Worm (Caenorhabditis elegans) whole organism, L3 larva: ENCODE results near the gene F02D10.2.

Source experiments
- R02D3.7 ChIP-seq: fragments of 150-350 bp; optimal IDR thresholded peaks from 2 replicates; lab custom pipeline; 2014; ENCODE audit warnings: missing biosample characterization, missing genetic modification characterization
- ZK546.5 ChIP-seq: sonication (generic microtip); optimal IDR thresholded peaks from 2 replicates; lab custom pipeline; 2017; ENCODE audit warnings: missing biosample characterization, missing genetic modification characterization
- aly-2 ChIP-seq: fragments of 150-350 bp; optimal IDR thresholded peaks from 2 replicates; lab custom pipeline; 2014; ENCODE audit warnings: missing biosample characterization, missing genetic modification characterization
- egl-27 ChIP-seq: sonication (generic microtip); optimal IDR thresholded peaks from 4 replicates; lab custom pipeline; 2017; ENCODE audit warnings: missing biosample characterization, missing genetic modification reagents, missing genetic modification characterization
- elt-1 ChIP-seq: fragments of 150-350 bp; optimal IDR thresholded peaks from 2 replicates; lab custom pipeline; 2014; ENCODE audit warnings: missing biosample characterization, missing genetic modification characterization
- eor-1 ChIP-seq, 2 experiments: fragments of 150-350 bp; optimal IDR thresholded peaks; 2 replicates each; lab custom pipeline; 2014 to 2018; ENCODE audit warnings: missing biosample characterization in 2 of 2, missing genetic modification characterization in 2 of 2
- fkh-10 ChIP-seq: sonication (generic microtip); optimal IDR thresholded peaks from 2 replicates; lab custom pipeline; 2017; ENCODE audit warnings: missing biosample characterization, missing genetic modification reagents, missing genetic modification characterization
- fos-1 ChIP-seq: fragments of 150-350 bp; optimal IDR thresholded peaks from 2 replicates; lab custom pipeline; 2014; ENCODE audit warnings: missing biosample characterization, missing genetic modification characterization
- hmg-11 ChIP-seq: sonication (generic microtip); optimal IDR thresholded peaks from 2 replicates; lab custom pipeline; 2016; ENCODE audit warnings: missing genetic modification characterization, missing compliant biosample characterization
- jun-1 ChIP-seq: fragments of 150-350 bp; optimal IDR thresholded peaks from 2 replicates; lab custom pipeline; 2014; ENCODE audit warnings: missing biosample characterization, missing genetic modification reagents, missing genetic modification characterization
- lin-15B ChIP-seq: fragments of 150-350 bp; optimal IDR thresholded peaks from 2 replicates; lab custom pipeline; 2014; ENCODE audit warnings: missing biosample characterization, missing genetic modification characterization
- lin-39 ChIP-seq: fragments of 150-350 bp; optimal IDR thresholded peaks from 2 replicates; lab custom pipeline; 2018; ENCODE audit warnings: missing biosample characterization, missing genetic modification reagents, missing genetic modification characterization
- mdl-1 ChIP-seq: fragments of 150-350 bp; optimal IDR thresholded peaks from 2 replicates; lab custom pipeline; 2014; ENCODE audit warnings: missing biosample characterization, missing genetic modification characterization
- nfya-1 ChIP-seq: sonication (generic microtip); optimal IDR thresholded peaks from 2 replicates; lab custom pipeline; 2017; ENCODE audit warnings: missing genetic modification characterization, mild to moderate bottlenecking, missing compliant biosample characterization, antibody characterized with exemption, moderate library complexity; ENCODE audit not compliant: insufficient read depth
- nhr-12 ChIP-seq: fragments of 150-350 bp; optimal IDR thresholded peaks from 2 replicates; lab custom pipeline; 2014; ENCODE audit warnings: missing biosample characterization, missing genetic modification characterization
- nhr-23 ChIP-seq: fragments of 150-350 bp; optimal IDR thresholded peaks from 2 replicates; lab custom pipeline; 2014; ENCODE audit warnings: missing biosample characterization, missing genetic modification reagents, missing genetic modification characterization
- nhr-237 ChIP-seq: fragments of 150-350 bp; optimal IDR thresholded peaks from 2 replicates; lab custom pipeline; 2014; ENCODE audit warnings: missing biosample characterization, missing genetic modification characterization
- nhr-43 ChIP-seq: sonication (generic microtip); optimal IDR thresholded peaks from 2 replicates; lab custom pipeline; 2016; ENCODE audit warnings: mild to moderate bottlenecking, missing genetic modification characterization, missing compliant biosample characterization; ENCODE audit not compliant: poor library complexity, severe bottlenecking
- nhr-67 ChIP-seq: fragments of 150-350 bp; optimal IDR thresholded peaks from 2 replicates; lab custom pipeline; 2014; ENCODE audit warnings: missing biosample characterization, missing genetic modification characterization
- nhr-77 ChIP-seq: fragments of 150-350 bp; optimal IDR thresholded peaks from 2 replicates; lab custom pipeline; 2014; ENCODE audit warnings: missing biosample characterization, missing genetic modification characterization
- pqm-1 ChIP-seq: fragments of 150-350 bp; optimal IDR thresholded peaks from 2 replicates; lab custom pipeline; 2017; ENCODE audit warnings: missing biosample characterization, missing genetic modification characterization, inconsistent platforms
- skn-1 ChIP-seq: fragments of 150-350 bp; optimal IDR thresholded peaks from 2 replicates; lab custom pipeline; 2014; ENCODE audit warnings: missing biosample characterization, missing genetic modification characterization
- snpc-4 ChIP-seq: fragments of 150-350 bp; optimal IDR thresholded peaks from 2 replicates; lab custom pipeline; 2014; ENCODE audit warnings: missing biosample characterization, missing genetic modification characterization
- tbx-2 ChIP-seq: sonication (generic microtip); optimal IDR thresholded peaks from 2 replicates; lab custom pipeline; 2016; ENCODE audit warnings: mild to moderate bottlenecking, missing genetic modification characterization, missing compliant biosample characterization
- zag-1 ChIP-seq: fragments of 150-350 bp; optimal IDR thresholded peaks from 2 replicates; lab custom pipeline; 2014; ENCODE audit warnings: missing biosample characterization, missing genetic modification characterization
- ztf-11 ChIP-seq: fragments of 150-350 bp; optimal IDR thresholded peaks from 2 replicates; lab custom pipeline; 2014; ENCODE audit warnings: missing biosample characterization, missing genetic modification characterization
- ztf-4 ChIP-seq: fragments of 150-350 bp; optimal IDR thresholded peaks from 2 replicates; lab custom pipeline; 2014; ENCODE audit warnings: missing biosample characterization, missing genetic modification characterization

F02D10.2 gene

DNA sequence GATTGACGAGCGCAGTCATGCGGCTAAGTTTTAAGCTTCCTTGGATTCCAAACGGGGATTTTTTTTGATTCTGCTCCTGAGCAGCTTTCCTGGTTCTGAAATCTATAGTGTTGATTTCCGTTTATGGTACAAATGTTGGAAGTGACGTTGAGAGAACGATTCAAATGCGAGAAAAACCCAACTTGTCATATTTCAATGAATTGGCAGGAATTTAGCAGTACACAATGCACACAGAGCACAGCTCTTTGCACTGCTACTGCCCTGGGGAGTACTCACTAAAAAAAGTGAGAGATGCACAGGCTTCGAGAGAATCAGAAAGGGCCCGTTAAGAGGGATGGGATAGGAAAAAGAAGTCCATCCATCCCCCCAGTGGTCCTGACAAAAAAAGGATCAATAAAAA, 36.9 kb upstream of the F02D10.2 start, which contains the start of gene sad-1:
TSS of gene sad-1 (minus strand) at position 101 of the 400 bp plus-strand sequence.
- TF ChIP-seq lin-39 (tag; lab: Kevin White, UChicago) (no peak), nfya-1 (tag; lab: Kevin White, UChicago) (peak; percentile 5)

DNA sequence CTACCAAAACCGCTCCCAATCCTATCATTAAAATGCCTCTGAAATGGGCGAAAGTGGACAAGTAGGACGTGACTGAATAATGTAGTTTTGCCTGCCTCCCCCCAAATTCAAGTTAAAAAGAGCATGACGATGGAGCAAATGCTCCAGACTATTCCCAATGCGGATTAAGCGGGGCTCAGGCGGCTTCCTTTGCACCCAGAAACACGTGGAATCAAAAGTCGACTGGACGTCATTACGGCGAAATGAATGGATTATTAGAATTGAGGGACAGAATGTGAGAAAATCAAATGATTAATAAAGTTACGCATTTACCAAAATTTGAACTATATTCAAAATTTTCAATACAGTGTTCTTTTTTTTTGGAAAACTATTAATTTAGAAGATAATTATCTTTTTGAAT, 36.2 kb upstream of the F02D10.2 start:
- no peak for TF ChIP-seq zag-1 (tag; lab: Kevin White, UChicago)
- no peak for TF ChIP-seq eor-1 (tag; optimal IDR thresholded peaks at IDR 0.05; lab: Kevin White, UChicago)
- TF ChIP-seq mdl-1 (tag; lab: Kevin White, UChicago) = no peak
- no peak for TF ChIP-seq snpc-4 (tag; lab: Kevin White, UChicago)
- no peak for TF ChIP-seq ZK546.5 (tag; lab: Kevin White, UChicago)
- no peak for TF ChIP-seq hmg-11 (tag; lab: Kevin White, UChicago)
- no peak for TF ChIP-seq pqm-1 (tag; lab: Kevin White, UChicago)
- no peak for TF ChIP-seq nhr-23 (tag; lab: Kevin White, UChicago)
- TF ChIP-seq elt-1 (tag; lab: Kevin White, UChicago) = no peak

DNA sequence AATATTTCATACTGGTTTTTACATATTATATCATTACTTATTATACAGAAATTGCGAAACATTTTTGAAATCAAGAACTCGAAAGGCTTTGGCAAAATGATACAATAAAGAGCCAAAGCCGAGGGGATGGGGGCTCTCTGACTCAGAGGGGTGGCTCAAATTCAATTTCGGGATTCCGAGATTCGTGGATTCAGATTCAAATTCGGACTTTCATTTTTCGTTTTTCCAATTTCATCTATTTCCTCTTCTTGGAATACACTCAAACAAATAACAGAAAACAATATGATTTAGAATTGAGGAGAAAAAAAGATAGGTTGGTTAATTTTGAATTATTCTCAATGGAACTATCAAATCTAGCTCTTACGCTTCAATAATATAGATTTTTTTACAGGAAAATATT, 35.4 kb upstream of the F02D10.2 start:
- TF ChIP-seq nhr-67 (tag; lab: Kevin White, UChicago) (no peak), fkh-10 (peak; percentile 93)

DNA sequence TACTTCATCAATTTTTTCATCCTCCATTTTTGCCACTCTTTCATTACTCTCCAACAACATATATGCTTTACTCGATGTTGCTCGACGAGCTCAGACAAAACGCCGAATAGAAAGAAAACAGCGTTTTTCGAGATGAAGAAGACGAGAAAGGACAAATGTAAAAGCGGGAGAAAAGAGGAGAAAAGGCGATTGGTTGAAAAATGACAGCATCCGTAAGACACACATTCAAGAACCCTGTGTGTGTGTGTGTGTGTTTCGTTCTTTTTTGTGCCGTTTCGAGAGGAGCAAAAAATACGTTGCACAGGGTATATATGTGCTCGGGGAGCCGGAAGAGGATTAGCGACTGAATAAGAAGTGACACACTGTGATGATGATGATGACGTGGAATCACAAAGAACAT, 30.1 kb upstream of the F02D10.2 start:
- peak; percentile 68 for TF ChIP-seq nfya-1 (tag; lab: Kevin White, UChicago)
- no peak for TF ChIP-seq ztf-11
- TF ChIP-seq hmg-11 (tag; lab: Kevin White, UChicago) = peak; percentile 19
- peak; percentile 58 for TF ChIP-seq lin-39 (tag; lab: Kevin White, UChicago)

DNA sequence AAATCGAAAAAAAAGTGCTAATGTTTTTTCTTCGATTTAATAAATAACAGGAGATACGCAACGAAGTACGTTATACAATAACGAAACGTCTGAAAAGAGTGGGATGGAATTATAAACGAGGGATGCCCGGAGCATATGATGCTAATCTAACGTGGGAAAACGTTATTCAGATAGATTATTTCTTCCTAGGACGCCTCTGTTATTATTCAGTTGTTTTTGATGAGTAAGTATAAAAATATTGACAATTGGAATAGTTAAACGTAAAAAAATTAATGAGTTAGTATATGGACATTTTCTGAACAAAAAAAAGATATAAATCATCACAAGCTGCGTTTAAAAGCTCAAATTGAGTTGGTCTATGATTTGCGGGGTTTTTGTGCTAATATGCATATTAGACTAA, 21.1 kb upstream of the F02D10.2 start, which contains the start of gene srd-51:
TSS of gene srd-51 (minus strand) at position 101 of the 400 bp plus-strand sequence.
- TF ChIP-seq fos-1 = no peak
- TF ChIP-seq nhr-43 (tag; lab: Kevin White, UChicago) = no peak
- no peak for TF ChIP-seq mdl-1 (tag; lab: Kevin White, UChicago)
- TF ChIP-seq fkh-10 = no peak
- TF ChIP-seq hmg-11 (tag; lab: Kevin White, UChicago) = no peak
- TF ChIP-seq tbx-2 (tag; lab: Kevin White, UChicago) = no peak

DNA sequence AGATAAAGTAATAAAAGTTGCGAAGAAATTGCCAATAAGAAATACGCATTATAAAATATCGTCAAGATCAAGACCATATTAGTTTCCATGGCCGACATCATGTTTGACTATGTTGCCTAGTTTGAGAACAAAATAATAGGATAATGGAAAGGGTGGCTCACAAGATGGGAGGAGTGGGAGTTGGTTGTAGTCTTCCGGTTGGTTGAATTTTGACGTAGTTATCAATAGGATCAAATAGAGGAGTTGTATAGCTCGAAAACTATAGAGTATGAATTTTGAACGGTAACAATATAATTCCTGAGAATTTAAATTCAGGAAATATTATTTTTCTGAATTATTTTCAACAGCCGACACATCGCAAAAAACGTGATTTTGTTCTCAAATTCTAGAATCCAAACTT, 18.0 kb upstream of the F02D10.2 start, which contains the start of gene srd-50:
TSS of gene srd-50 (minus strand) at position 101 of the 400 bp plus-strand sequence.
- TF ChIP-seq tbx-2 (tag; lab: Kevin White, UChicago) = no peak
- no peak for TF ChIP-seq ZK546.5 (tag; lab: Kevin White, UChicago)
- no peak for TF ChIP-seq skn-1
- no peak for TF ChIP-seq ztf-4
- TF ChIP-seq nhr-12 (tag; lab: Kevin White, UChicago) = no peak
- no peak for TF ChIP-seq hmg-11 (tag; lab: Kevin White, UChicago)
- TF ChIP-seq aly-2 (tag; lab: Kevin White, UChicago) = no peak
- no peak for TF ChIP-seq nhr-237 (tag; lab: Kevin White, UChicago)

DNA sequence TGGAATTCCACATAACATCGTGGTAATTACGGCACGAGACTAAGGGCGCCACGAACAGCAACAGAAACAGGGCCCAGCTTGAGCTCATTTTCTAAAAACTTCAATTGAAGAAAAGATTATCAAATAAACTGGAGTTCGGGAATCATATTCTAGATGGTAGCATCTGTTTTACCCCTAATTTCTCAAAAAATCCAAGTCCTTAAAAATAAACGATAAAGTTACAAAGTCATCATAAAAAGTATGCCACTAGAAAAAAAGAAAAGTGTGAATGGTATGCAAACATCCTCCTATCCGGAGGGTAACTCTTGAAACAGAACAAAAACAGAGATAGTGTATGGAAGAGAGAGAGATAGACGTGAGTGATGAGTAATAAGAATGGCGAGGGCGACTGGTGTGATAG, 13.7 kb upstream of the F02D10.2 start, which contains the start of gene efn-3:
TSS of gene efn-3 (minus strand) at position 101 of the 400 bp plus-strand sequence.
- no peak for TF ChIP-seq egl-27
- TF ChIP-seq nhr-237 (tag; lab: Kevin White, UChicago) = no peak
- no peak for TF ChIP-seq nhr-67 (tag; lab: Kevin White, UChicago)
- no peak for TF ChIP-seq nhr-23 (tag; lab: Kevin White, UChicago)
- no peak for TF ChIP-seq snpc-4 (tag; lab: Kevin White, UChicago)
- no peak for TF ChIP-seq pqm-1 (tag; lab: Kevin White, UChicago)
- TF ChIP-seq lin-15B (tag; lab: Kevin White, UChicago) = no peak
- TF ChIP-seq nfya-1 (tag; lab: Kevin White, UChicago) = no peak
- TF ChIP-seq mdl-1 (tag; lab: Kevin White, UChicago) = no peak
- TF ChIP-seq nhr-43 (tag; lab: Kevin White, UChicago) = no peak
- no peak for TF ChIP-seq jun-1
- no peak for TF ChIP-seq R02D3.7 (tag; lab: Kevin White, UChicago)
- no peak for TF ChIP-seq fkh-10
- no peak for TF ChIP-seq nhr-77
